Worm (Caenorhabditis elegans) whole organism, late embryonic: ENCODE measurements around the gene C38D9.8.

Experiments
- K09A11.1 ChIP-seq: sonication (generic microtip); optimal IDR thresholded peaks from 2 replicates; lab custom pipeline; 2017; ENCODE audit warnings: antibody characterized with exemption, mild to moderate bottlenecking, missing genetic modification characterization, missing compliant biosample characterization; ENCODE audit not compliant: insufficient read depth
- T23F11.4 ChIP-seq: fragments of 200-800 bp; sonication (Bioruptor generic); optimal IDR thresholded peaks from 2 replicates; lab custom pipeline; 2018; ENCODE audit warnings: mild to moderate bottlenecking, missing genetic modification characterization, missing compliant biosample characterization
- ahr-1 ChIP-seq: sonication (generic microtip); optimal IDR thresholded peaks from 2 replicates; lab custom pipeline; 2016; ENCODE audit warnings: missing genetic modification characterization, missing compliant biosample characterization
- ama-1 ChIP-seq: fragments of 150-350 bp; optimal IDR thresholded peaks from 2 replicates; lab custom pipeline; 2014
- ceh-2 ChIP-seq: sonication (generic microtip); optimal IDR thresholded peaks from 2 replicates; lab custom pipeline; 2016; ENCODE audit warnings: missing genotype, missing genetic modification characterization, missing compliant biosample characterization
- ceh-24 ChIP-seq: sonication (generic microtip); optimal IDR thresholded peaks from 2 replicates; lab custom pipeline; 2016; ENCODE audit warnings: mild to moderate bottlenecking, missing genetic modification characterization, missing compliant biosample characterization
- ceh-30 ChIP-seq: fragments of 150-350 bp; optimal IDR thresholded peaks from 2 replicates; lab custom pipeline; 2014; ENCODE audit warnings: missing biosample characterization, missing genetic modification characterization
- ceh-45 ChIP-seq: fragments of 200-800 bp; sonication (Bioruptor generic); IDR thresholded peaks from 2 replicates; pipeline ENCODE4 v1.3.6; 2022; ENCODE audit warnings: missing genetic modification reagents, missing genetic modification characterization, missing compliant biosample characterization
- che-1 ChIP-seq: sonication (generic microtip); optimal IDR thresholded peaks from 2 replicates; lab custom pipeline; 2016; ENCODE audit warnings: mild to moderate bottlenecking, missing genetic modification characterization, missing compliant biosample characterization
- dve-1 ChIP-seq: sonication (generic microtip); optimal IDR thresholded peaks from 2 replicates; lab custom pipeline; 2017; ENCODE audit warnings: antibody characterized with exemption, mild to moderate bottlenecking, missing genetic modification characterization, missing compliant biosample characterization
- ets-4 ChIP-seq: sonication (generic microtip); optimal IDR thresholded peaks from 2 replicates; lab custom pipeline; 2016; ENCODE audit warnings: missing genetic modification characterization, missing compliant biosample characterization
- eyg-1 ChIP-seq: sonication (generic microtip); optimal IDR thresholded peaks from 2 replicates; lab custom pipeline; 2016; ENCODE audit warnings: missing genotype, missing genetic modification characterization, missing compliant biosample characterization
- gmeb-2 ChIP-seq: sonication (generic microtip); optimal IDR thresholded peaks from 2 replicates; lab custom pipeline; 2016; ENCODE audit warnings: missing genetic modification characterization, inconsistent platforms, missing compliant biosample characterization
- hlh-13 ChIP-seq: fragments of 200-800 bp; sonication (Bioruptor generic); optimal IDR thresholded peaks from 2 replicates; lab custom pipeline; 2018; ENCODE audit warnings: mild to moderate bottlenecking, missing genetic modification characterization, missing compliant biosample characterization
- lim-6 ChIP-seq: sonication (generic microtip); optimal IDR thresholded peaks from 2 replicates; lab custom pipeline; 2016; ENCODE audit warnings: missing genetic modification characterization, missing compliant biosample characterization
- madf-2 ChIP-seq: sonication (generic microtip); optimal IDR thresholded peaks from 2 replicates; lab custom pipeline; 2017; ENCODE audit warnings: missing genetic modification characterization, missing compliant biosample characterization
- nfya-1 ChIP-seq: sonication (generic microtip); optimal IDR thresholded peaks from 2 replicates; lab custom pipeline; 2017; ENCODE audit warnings: missing genetic modification characterization, mild to moderate bottlenecking, missing compliant biosample characterization, antibody characterized with exemption, moderate library complexity
- nhr-11 ChIP-seq: fragments of 150-350 bp; optimal IDR thresholded peaks from 2 replicates; lab custom pipeline; 2014; ENCODE audit warnings: missing biosample characterization, missing genetic modification characterization
- pag-3 ChIP-seq: sonication (generic microtip); optimal IDR thresholded peaks from 2 replicates; lab custom pipeline; 2016; ENCODE audit warnings: missing compliant biosample characterization, missing genetic modification characterization, borderline replicate concordance
- pat-9 ChIP-seq: fragments of 200-800 bp; sonication (Bioruptor generic); optimal IDR thresholded peaks from 2 replicates; lab custom pipeline; 2018; ENCODE audit warnings: mild to moderate bottlenecking, missing genetic modification characterization, moderate library complexity, missing compliant biosample characterization
- pax-1 ChIP-seq: fragments of 150-350 bp; optimal IDR thresholded peaks from 2 replicates; lab custom pipeline; 2014; ENCODE audit warnings: missing biosample characterization, missing genetic modification characterization
- pha-2 ChIP-seq: sonication (generic microtip); optimal IDR thresholded peaks from 2 replicates; lab custom pipeline; 2017; ENCODE audit warnings: mild to moderate bottlenecking, missing genetic modification characterization, missing compliant biosample characterization
- pqm-1 ChIP-seq: sonication (generic microtip); optimal IDR thresholded peaks from 2 replicates; lab custom pipeline; 2016; ENCODE audit warnings: missing genetic modification characterization, missing compliant biosample characterization
- ref-2 ChIP-seq: sonication (generic microtip); optimal IDR thresholded peaks from 2 replicates; lab custom pipeline; 2016; ENCODE audit warnings: missing genetic modification characterization, missing compliant biosample characterization
- rnt-1 ChIP-seq: sonication (generic microtip); optimal IDR thresholded peaks from 2 replicates; lab custom pipeline; 2016; ENCODE audit warnings: missing genetic modification characterization, missing compliant biosample characterization
- tbx-2 ChIP-seq: sonication (generic microtip); optimal IDR thresholded peaks from 2 replicates; lab custom pipeline; 2016; ENCODE audit warnings: missing genetic modification characterization, missing compliant biosample characterization
- ttx-3 ChIP-seq: sonication (generic microtip); optimal IDR thresholded peaks from 2 replicates; lab custom pipeline; 2016; ENCODE audit warnings: missing genetic modification reagents, missing genetic modification characterization, missing compliant biosample characterization
- unc-3 ChIP-seq, 2 experiments: fragments of 200-800 bp in 1 of 2; sonication (Bioruptor generic) in 1 of 2; sonication (generic microtip) in 1 of 2; conservative IDR thresholded peaks in 1 of 2; optimal IDR thresholded peaks in 1 of 2; 2 replicates each; pipeline versions ENCODE4 v1.3.6 to Lab custom; 2016 to 2022; ENCODE audit warnings: missing compliant biosample characterization in 2 of 2, missing genetic modification characterization in 2 of 2, missing genetic modification reagents in 1 of 2
- unc-42 ChIP-seq: sonication (generic microtip); optimal IDR thresholded peaks from 2 replicates; lab custom pipeline; 2016; ENCODE audit warnings: missing genotype, missing genetic modification characterization, missing compliant biosample characterization
- unc-55 ChIP-seq: sonication (generic microtip); optimal IDR thresholded peaks from 2 replicates; lab custom pipeline; 2017; ENCODE audit warnings: missing biosample characterization, missing genetic modification reagents, missing genetic modification characterization
- unc-86 ChIP-seq: sonication (generic microtip); optimal IDR thresholded peaks from 2 replicates; lab custom pipeline; 2016; ENCODE audit warnings: missing genetic modification characterization, missing compliant biosample characterization

C38D9.8 gene

ce11 chrV:17512763-17513162, 39.9 kb downstream of the C38D9.8 start:
- TF ChIP-seq unc-86 (no peak), pag-3 (peak; percentile 78)

ce11 chrV:17508493-17508892, 44.2 kb downstream of the C38D9.8 start, which contains the start of gene srw-32:
Gene srw-32 (plus strand): TSS chrV:17508793.
- no peak for TF ChIP-seq ttx-3 (tag; lab: Kevin White, UChicago)
- no peak for TF ChIP-seq tbx-2 (tag; lab: Kevin White, UChicago)
- no peak for TF ChIP-seq dve-1
- no peak for TF ChIP-seq gmeb-2 (tag; lab: Kevin White, UChicago)
- TF ChIP-seq madf-2 = no peak
- no peak for TF ChIP-seq rnt-1 (tag; lab: Kevin White, UChicago)
- TF ChIP-seq nfya-1 = no peak
- TF ChIP-seq ceh-45 (GFP tag; lab: Robert Waterston, UW) = no peak
- TF ChIP-seq ets-4 (tag; lab: Kevin White, UChicago) = no peak
- TF ChIP-seq ceh-24 (tag; lab: Kevin White, UChicago) = no peak
- TF ChIP-seq unc-55 (GFP tag; lab: Kevin White, UChicago) = no peak
- TF ChIP-seq ceh-2 (tag; lab: Kevin White, UChicago) = no peak
- TF ChIP-seq ceh-30 (tag; lab: Kevin White, UChicago) = no peak
- TF ChIP-seq pax-1 (tag; lab: Kevin White, UChicago) = no peak
- TF ChIP-seq pha-2 = no peak
- TF ChIP-seq hlh-13 (GFP tag; lab: Kevin White, UChicago) = no peak
- TF ChIP-seq lim-6 (tag; lab: Kevin White, UChicago) = no peak
- TF ChIP-seq ahr-1 (tag; lab: Kevin White, UChicago) = no peak
- TF ChIP-seq unc-42 (tag; lab: Kevin White, UChicago) = no peak
- TF ChIP-seq T23F11.4 (GFP tag; lab: Kevin White, UChicago) = no peak

- TF ChIP-seq ceh-24 (tag; lab: Kevin White, UChicago) (no peak), ref-2 (tag; lab: Kevin White, UChicago) (no peak), eyg-1 (tag; lab: Kevin White, UChicago) (no peak), che-1 (tag; lab: Kevin White, UChicago) (no peak), unc-3 (GFP tag; conservative IDR thresholded peaks at IDR 0.05; lab: Robert Waterston, UW) (no peak), unc-3 (tag; optimal IDR thresholded peaks at IDR 0.05; lab: Kevin White, UChicago) (no peak), gmeb-2 (tag; lab: Kevin White, UChicago) (no peak), pat-9 (no peak), ama-1 (no peak), pqm-1 (tag; lab: Kevin White, UChicago) (no peak), unc-42 (tag; lab: Kevin White, UChicago) (no peak), nhr-11 (tag; lab: Kevin White, UChicago) (no peak), K09A11.1 (tag; lab: Kevin White, UChicago) (no peak)
Measured at ce11 chrV:17506289-17506688, 46.4 kb downstream of the C38D9.8 start, which contains the start of gene srw-31. Gene srw-31 (plus strand): TSS chrV:17506589.
